Worm (Caenorhabditis elegans): ENCODE measurements around the gene mrps-9.

Gene mrps-9

ce11 chrIII:8235880-8236279 lies 30.0 kb upstream of the mrps-9 start, which contains the start of gene C02F5.5:
C02F5.5 (plus strand) TSS chrIII:8236180.
- TF ChIP-seq tab-1 (GFP tag; IDR thresholded peaks at IDR 0.05) (no peak), klf-2 (GFP tag; conservative IDR thresholded peaks at IDR 0.05) (no peak), med-1 (GFP tag; optimal IDR thresholded peaks at IDR 0.05; ENCODE audit: insufficient read depth) (no peak), ztf-29 (GFP tag; IDR thresholded peaks at IDR 0.05) (no peak), cog-1 (tag; optimal IDR thresholded peaks at IDR 0.05) (no peak), ref-1 (GFP tag; conservative IDR thresholded peaks at IDR 0.05) (no peak), T22C8.4 (GFP tag; IDR thresholded peaks at IDR 0.05) (no peak), ztf-23 (GFP tag; IDR thresholded peaks at IDR 0.05) (no peak), flt-1 (GFP tag; IDR thresholded peaks at IDR 0.05) (no peak)

ce11 chrIII:8237827-8238226 lies 28.0 kb upstream of the mrps-9 start, which contains the start of gene tsp-2:
tsp-2 (minus strand) TSS chrIII:8237935.
- TF ChIP-seq med-1 (GFP tag; optimal IDR thresholded peaks at IDR 0.05; ENCODE audit: insufficient read depth) = no peak
- no peak for TF ChIP-seq T22C8.4 (GFP tag; IDR thresholded peaks at IDR 0.05)
- no peak for TF ChIP-seq ztf-23 (GFP tag; IDR thresholded peaks at IDR 0.05)
- TF ChIP-seq klf-2 (GFP tag; conservative IDR thresholded peaks at IDR 0.05) = no peak
- no peak for TF ChIP-seq ztf-29 (GFP tag; IDR thresholded peaks at IDR 0.05)
- no peak for TF ChIP-seq flt-1 (GFP tag; IDR thresholded peaks at IDR 0.05)
- TF ChIP-seq ref-1 (GFP tag; conservative IDR thresholded peaks at IDR 0.05) = no peak
- no peak for TF ChIP-seq tab-1 (GFP tag; IDR thresholded peaks at IDR 0.05)
- no peak for TF ChIP-seq cog-1 (tag; optimal IDR thresholded peaks at IDR 0.05)

- TF ChIP-seq ztf-29 (GFP tag; IDR thresholded peaks at IDR 0.05) (no peak), ref-1 (GFP tag; conservative IDR thresholded peaks at IDR 0.05) (no peak), T22C8.4 (GFP tag; IDR thresholded peaks at IDR 0.05) (no peak), tab-1 (GFP tag; IDR thresholded peaks at IDR 0.05) (no peak), ztf-23 (GFP tag; IDR thresholded peaks at IDR 0.05) (no peak), med-1 (GFP tag; optimal IDR thresholded peaks at IDR 0.05; ENCODE audit: insufficient read depth) (no peak), flt-1 (GFP tag; IDR thresholded peaks at IDR 0.05) (no peak), cog-1 (tag; optimal IDR thresholded peaks at IDR 0.05) (no peak), klf-2 (GFP tag; conservative IDR thresholded peaks at IDR 0.05) (no peak)
These were observed 26.5 kb upstream of the mrps-9 start, which contains the start of gene tsp-1 for ce11 chrIII:8239325-8239724. tsp-1 (minus strand) TSS chrIII:8239423.

ce11 chrIII:8240247-8240646 lies 25.6 kb upstream of the mrps-9 start:
- TF ChIP-seq ztf-29 (GFP tag; IDR thresholded peaks at IDR 0.05) = no peak
- TF ChIP-seq ztf-23 (GFP tag; IDR thresholded peaks at IDR 0.05) = no peak
- TF ChIP-seq cog-1 (tag; optimal IDR thresholded peaks at IDR 0.05) = no peak
- TF ChIP-seq med-1 (GFP tag; optimal IDR thresholded peaks at IDR 0.05; ENCODE audit: insufficient read depth) = no peak
- no peak for TF ChIP-seq T22C8.4 (GFP tag; IDR thresholded peaks at IDR 0.05)
- TF ChIP-seq ref-1 (GFP tag; conservative IDR thresholded peaks at IDR 0.05) = no peak
- no peak for TF ChIP-seq klf-2 (GFP tag; conservative IDR thresholded peaks at IDR 0.05)
- TF ChIP-seq flt-1 (GFP tag; IDR thresholded peaks at IDR 0.05) = no peak
- no peak for TF ChIP-seq tab-1 (GFP tag; IDR thresholded peaks at IDR 0.05)

ce11 chrIII:8240948-8241347 lies 24.9 kb upstream of the mrps-9 start:
- TF ChIP-seq klf-2 (GFP tag; conservative IDR thresholded peaks at IDR 0.05) = no peak
- no peak for TF ChIP-seq flt-1 (GFP tag; IDR thresholded peaks at IDR 0.05)
- no peak for TF ChIP-seq T22C8.4 (GFP tag; IDR thresholded peaks at IDR 0.05)
- TF ChIP-seq cog-1 (tag; optimal IDR thresholded peaks at IDR 0.05) = no peak
- TF ChIP-seq med-1 (GFP tag; optimal IDR thresholded peaks at IDR 0.05; ENCODE audit: insufficient read depth) = no peak
- TF ChIP-seq ztf-29 (GFP tag; IDR thresholded peaks at IDR 0.05) = no peak
- TF ChIP-seq tab-1 (GFP tag; IDR thresholded peaks at IDR 0.05) = no peak
- no peak for TF ChIP-seq ztf-23 (GFP tag; IDR thresholded peaks at IDR 0.05)
- TF ChIP-seq ref-1 (GFP tag; conservative IDR thresholded peaks at IDR 0.05) = no peak

- no peak for TF ChIP-seq flt-1 (GFP tag; IDR thresholded peaks at IDR 0.05)
- no peak for TF ChIP-seq ztf-29 (GFP tag; IDR thresholded peaks at IDR 0.05)
- TF ChIP-seq klf-2 (GFP tag; conservative IDR thresholded peaks at IDR 0.05) = no peak
- no peak for TF ChIP-seq med-1 (GFP tag; optimal IDR thresholded peaks at IDR 0.05; ENCODE audit: insufficient read depth)
- TF ChIP-seq T22C8.4 (GFP tag; IDR thresholded peaks at IDR 0.05) = no peak
- no peak for TF ChIP-seq tab-1 (GFP tag; IDR thresholded peaks at IDR 0.05)
- TF ChIP-seq cog-1 (tag; optimal IDR thresholded peaks at IDR 0.05) = no peak
- no peak for TF ChIP-seq ref-1 (GFP tag; conservative IDR thresholded peaks at IDR 0.05)
- no peak for TF ChIP-seq ztf-23 (GFP tag; IDR thresholded peaks at IDR 0.05)
These were observed 23.1 kb upstream of the mrps-9 start, which contains the start of gene C02F5.12 for ce11 chrIII:8242809-8243208. C02F5.12 (minus strand) TSS chrIII:8243029.

- TF ChIP-seq flt-1 (GFP tag; IDR thresholded peaks at IDR 0.05) = no peak
- no peak for TF ChIP-seq med-1 (GFP tag; optimal IDR thresholded peaks at IDR 0.05; ENCODE audit: insufficient read depth)
- TF ChIP-seq tab-1 (GFP tag; IDR thresholded peaks at IDR 0.05) = no peak
- no peak for TF ChIP-seq ztf-23 (GFP tag; IDR thresholded peaks at IDR 0.05)
- TF ChIP-seq T22C8.4 (GFP tag; IDR thresholded peaks at IDR 0.05) = no peak
- TF ChIP-seq cog-1 (tag; optimal IDR thresholded peaks at IDR 0.05) = no peak
- no peak for TF ChIP-seq klf-2 (GFP tag; conservative IDR thresholded peaks at IDR 0.05)
- TF ChIP-seq ztf-29 (GFP tag; IDR thresholded peaks at IDR 0.05) = no peak
- no peak for TF ChIP-seq ref-1 (GFP tag; conservative IDR thresholded peaks at IDR 0.05)
These were observed 21.8 kb upstream of the mrps-9 start, which contains the start of the genes pbs-6 and cids-1 for ce11 chrIII:8244052-8244451. pbs-6 (minus strand) TSS chrIII:8244092. cids-1 (plus strand) TSS chrIII:8244445.

ce11 chrIII:8245591-8245990 lies 20.3 kb upstream of the mrps-9 start, which contains the start of gene C02F5.3:
C02F5.3 (plus strand) TSS chrIII:8245891.
- TF ChIP-seq ztf-29 (GFP tag; IDR thresholded peaks at IDR 0.05) (no peak), cog-1 (tag; optimal IDR thresholded peaks at IDR 0.05) (no peak), flt-1 (GFP tag; IDR thresholded peaks at IDR 0.05) (no peak), T22C8.4 (GFP tag; IDR thresholded peaks at IDR 0.05) (no peak), tab-1 (GFP tag; IDR thresholded peaks at IDR 0.05) (no peak), ztf-23 (GFP tag; IDR thresholded peaks at IDR 0.05) (no peak), klf-2 (GFP tag; conservative IDR thresholded peaks at IDR 0.05) (no peak), ref-1 (GFP tag; conservative IDR thresholded peaks at IDR 0.05) (no peak), med-1 (GFP tag; optimal IDR thresholded peaks at IDR 0.05; ENCODE audit: insufficient read depth) (no peak)

ce11 chrIII:8247051-8247450 lies 18.8 kb upstream of the mrps-9 start, which contains the start of gene C02F5.13:
C02F5.13 (plus strand) TSS chrIII:8247351.
- TF ChIP-seq klf-2 (GFP tag; conservative IDR thresholded peaks at IDR 0.05) (no peak), tab-1 (GFP tag; IDR thresholded peaks at IDR 0.05) (no peak), ref-1 (GFP tag; conservative IDR thresholded peaks at IDR 0.05) (no peak), T22C8.4 (GFP tag; IDR thresholded peaks at IDR 0.05) (no peak)

Data from whole organism, midembryonic.